Worm (Caenorhabditis elegans): ENCODE data around the gene osm-7.

osm-7 gene

ce11 chrIII:13530017-13530416 lies 46.0 kb upstream of the osm-7 start (continued):
- TF ChIP-seq ekl-4 (GFP tag; IDR thresholded peaks at IDR 0.05): peak; percentile 73; the same call in 1 of the 2 replicates
- TF ChIP-seq bed-1 (GFP tag; IDR thresholded peaks at IDR 0.05): no peak
- TF ChIP-seq atf-7 (tag; optimal IDR thresholded peaks at IDR 0.05): no peak
- no peak for TF ChIP-seq F22D6.2 (tag; optimal IDR thresholded peaks at IDR 0.05)
- TF ChIP-seq ceh-58 (GFP tag; IDR thresholded peaks at IDR 0.05): no peak
- peak; percentile 84 for TF ChIP-seq ceh-91 (GFP tag; IDR thresholded peaks at IDR 0.05)
- TF ChIP-seq rec-8 (tag; optimal IDR thresholded peaks at IDR 0.05): no peak
- peak; percentile 70 for TF ChIP-seq xnd-1 (tag; optimal IDR thresholded peaks at IDR 0.05)
- TF ChIP-seq sdz-38 (tag; optimal IDR thresholded peaks at IDR 0.05): no peak
- TF ChIP-seq Y53G8AR.9 (GFP tag; conservative IDR thresholded peaks at IDR 0.05): no peak
- no peak for TF ChIP-seq dpff-1 (tag; optimal IDR thresholded peaks at IDR 0.05)
- no peak for TF ChIP-seq repo-1 (tag; optimal IDR thresholded peaks at IDR 0.05)
- no peak for TF ChIP-seq him-1 (tag; optimal IDR thresholded peaks at IDR 0.05)
- TF ChIP-seq die-1 (tag; optimal IDR thresholded peaks at IDR 0.05): no peak
- TF ChIP-seq B0336.3 (GFP tag; IDR thresholded peaks at IDR 0.05): 0 out of 2 replicates have a peak, but pooled peaks have one; percentile 42
- no peak for TF ChIP-seq egl-44 (GFP tag; IDR thresholded peaks at IDR 0.05)
- no peak for TF ChIP-seq lag-1 (GFP tag; IDR thresholded peaks at IDR 0.05)
- peak; percentile 86 for TF ChIP-seq efl-1 (GFP tag; optimal IDR thresholded peaks at IDR 0.05)
- TF ChIP-seq B0261.1 (tag; optimal IDR thresholded peaks at IDR 0.05): no peak
- no peak for TF ChIP-seq madf-10 (tag; optimal IDR thresholded peaks at IDR 0.05)
- TF ChIP-seq hlh-12 (tag; optimal IDR thresholded peaks at IDR 0.05): no peak
- TF ChIP-seq nhr-80 (tag; optimal IDR thresholded peaks at IDR 0.05): no peak
- TF ChIP-seq K11D2.4 (GFP tag; IDR thresholded peaks at IDR 0.05): no peak
- no peak for TF ChIP-seq cebp-2 (GFP tag; IDR thresholded peaks at IDR 0.05)
- TF ChIP-seq ets-4 (GFP tag; optimal IDR thresholded peaks at IDR 0.05): no peak
- TF ChIP-seq let-526 (GFP tag; IDR thresholded peaks at IDR 0.05): no peak
- TF ChIP-seq fkh-3 (tag; optimal IDR thresholded peaks at IDR 0.05): no peak
- TF ChIP-seq ztf-28 (GFP tag; IDR thresholded peaks at IDR 0.05): no peak
- TF ChIP-seq lin-26 (GFP tag; IDR thresholded peaks at IDR 0.05): no peak
- TF ChIP-seq ztf-25 (GFP tag; IDR thresholded peaks at IDR 0.05): no peak
- TF ChIP-seq rpc-1 (optimal IDR thresholded peaks at IDR 0.05): no peak
- TF ChIP-seq rpc-1 (tag; optimal IDR thresholded peaks at IDR 0.05): no peak
- TF ChIP-seq mel-28 (tag; optimal IDR thresholded peaks at IDR 0.05; ENCODE audit: borderline replicate concordance): no peak
- TF ChIP-seq hlh-26 (GFP tag; conservative IDR thresholded peaks at IDR 0.05): no peak
- no peak for TF ChIP-seq F39B2.1 (GFP tag; IDR thresholded peaks at IDR 0.05)
- no peak for TF ChIP-seq nhr-179 (tag; optimal IDR thresholded peaks at IDR 0.05)
- no peak for TF ChIP-seq snpc-1.1 (tag; optimal IDR thresholded peaks at IDR 0.05; ENCODE audit: insufficient read depth)
- no peak for TF ChIP-seq unc-130 (GFP tag; optimal IDR thresholded peaks at IDR 0.05)
- no peak for TF ChIP-seq K12H6.12 (tag; optimal IDR thresholded peaks at IDR 0.05)
- no peak for TF ChIP-seq lin-40 (tag; optimal IDR thresholded peaks at IDR 0.05)
- no peak for TF ChIP-seq attf-6 (GFP tag; IDR thresholded peaks at IDR 0.05)
- TF ChIP-seq cebp-1 (GFP tag; IDR thresholded peaks at IDR 0.05): no peak
- TF ChIP-seq cebp-1 (tag; optimal IDR thresholded peaks at IDR 0.05): peak; percentile 20
- TF ChIP-seq ceh-27 (GFP tag; optimal IDR thresholded peaks at IDR 0.05): peak; percentile 40
